Worm (Caenorhabditis elegans) whole organism, mixed stage, embryonic: ENCODE data around the gene coa-4.

Source experiments
- ceh-43 ChIP-seq: fragments of 200-800 bp; sonication (Bioruptor generic); optimal IDR thresholded peaks from 2 replicates; lab custom pipeline; 2018; ENCODE audit warnings: mild to moderate bottlenecking, missing genetic modification characterization, moderate library complexity, missing compliant biosample characterization
- elt-1 ChIP-seq: sonication (generic microtip); optimal IDR thresholded peaks from 2 replicates; lab custom pipeline; 2017; ENCODE audit warnings: missing genetic modification characterization, mild to moderate bottlenecking, missing compliant biosample characterization, antibody characterized with exemption, moderate library complexity, borderline replicate concordance; ENCODE audit not compliant: insufficient read depth
- elt-3 ChIP-seq: fragments of 150-350 bp; optimal IDR thresholded peaks from 2 replicates; lab custom pipeline; 2014; ENCODE audit warnings: missing biosample characterization, missing genetic modification characterization
- hlh-1 ChIP-seq: fragments of 150-350 bp; optimal IDR thresholded peaks from 2 replicates; lab custom pipeline; 2014; ENCODE audit warnings: missing biosample characterization, missing genetic modification reagents, missing genetic modification characterization
- mab-5 ChIP-seq: fragments of 150-350 bp; optimal IDR thresholded peaks from 2 replicates; lab custom pipeline; 2014; ENCODE audit warnings: missing biosample characterization, missing genetic modification characterization
- snpc-4 ChIP-seq: fragments of 150-350 bp; optimal IDR thresholded peaks from 2 replicates; lab custom pipeline; 2014; ENCODE audit warnings: missing biosample characterization, missing genetic modification characterization
- unc-39 ChIP-seq: fragments of 150-350 bp; optimal IDR thresholded peaks from 2 replicates; lab custom pipeline; 2014; ENCODE audit warnings: missing biosample characterization, missing genetic modification characterization
- ztf-11 ChIP-seq: fragments of 150-350 bp; optimal IDR thresholded peaks from 2 replicates; lab custom pipeline; 2014; ENCODE audit warnings: missing biosample characterization, missing genetic modification characterization

DNA sequence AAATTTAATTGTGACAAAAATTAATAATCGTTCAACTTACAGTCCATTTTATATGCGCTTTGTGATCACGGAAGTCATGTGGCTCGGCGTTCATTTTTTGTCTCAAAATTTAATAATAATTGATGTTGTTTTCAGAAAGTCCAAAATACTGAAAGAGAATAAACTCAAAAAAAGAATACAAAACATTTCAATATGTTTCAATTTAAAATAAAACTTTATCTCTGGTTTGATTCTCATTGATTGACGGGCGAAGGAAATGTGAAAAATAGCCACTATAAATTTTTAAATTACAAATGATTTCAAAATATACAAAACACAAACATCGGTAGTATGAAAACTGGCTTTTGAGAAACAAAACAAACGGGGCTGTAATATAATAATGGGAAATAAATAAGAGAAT, 3.8 kb upstream of the coa-4 start, which contains the start of gene T20D3.6:
- TF ChIP-seq ztf-11 (no peak), elt-3 (no peak), elt-1 (tag; lab: Kevin White, UChicago) (no peak), snpc-4 (tag; lab: Kevin White, UChicago) (no peak), ceh-43 (no peak), mab-5 (tag; lab: Kevin White, UChicago) (no peak), hlh-1 (tag; lab: Kevin White, UChicago) (no peak), unc-39 (tag; lab: Kevin White, UChicago) (no peak)
